Worm (Caenorhabditis elegans) whole organism, mixed stage, embryonic: ENCODE results near the gene lips-12.

Source experiments
- ceh-83 ChIP-seq: fragments of 200-800 bp; sonication (Bioruptor generic); optimal IDR thresholded peaks from 2 replicates; lab custom pipeline; 2018; ENCODE audit warnings: mild to moderate bottlenecking, missing genetic modification characterization, missing compliant biosample characterization
- ces-1 ChIP-seq: fragments of 150-350 bp; optimal IDR thresholded peaks from 2 replicates; lab custom pipeline; 2014; ENCODE audit warnings: missing biosample characterization, missing genetic modification reagents, missing genetic modification characterization
- elt-1 ChIP-seq: sonication (generic microtip); optimal IDR thresholded peaks from 2 replicates; lab custom pipeline; 2017; ENCODE audit warnings: missing genetic modification characterization, mild to moderate bottlenecking, missing compliant biosample characterization, antibody characterized with exemption, moderate library complexity, borderline replicate concordance; ENCODE audit not compliant: insufficient read depth
- elt-3 ChIP-seq: fragments of 150-350 bp; optimal IDR thresholded peaks from 2 replicates; lab custom pipeline; 2014; ENCODE audit warnings: missing biosample characterization, missing genetic modification characterization
- flh-1 ChIP-seq: fragments of 200-800 bp; sonication (Bioruptor generic); optimal IDR thresholded peaks from 2 replicates; lab custom pipeline; 2018; ENCODE audit warnings: mild to moderate bottlenecking, missing genetic modification characterization, moderate library complexity, missing compliant biosample characterization
- lin-13 ChIP-seq: fragments of 150-350 bp; optimal IDR thresholded peaks from 2 replicates; lab custom pipeline; 2014; ENCODE audit warnings: missing biosample characterization, missing genetic modification characterization
- lin-32 ChIP-seq: fragments of 200-800 bp; sonication (Bioruptor generic); optimal IDR thresholded peaks from 2 replicates; lab custom pipeline; 2018; ENCODE audit warnings: mild to moderate bottlenecking, missing genetic modification characterization, missing compliant biosample characterization
- lsy-2 ChIP-seq: fragments of 150-350 bp; optimal IDR thresholded peaks from 2 replicates; lab custom pipeline; 2014; ENCODE audit warnings: missing biosample characterization, missing genetic modification characterization
- nhr-2 ChIP-seq: fragments of 150-350 bp; optimal IDR thresholded peaks from 2 replicates; lab custom pipeline; 2014; ENCODE audit warnings: missing biosample characterization, missing genetic modification characterization
- nhr-237 ChIP-seq: fragments of 150-350 bp; optimal IDR thresholded peaks from 2 replicates; lab custom pipeline; 2014; ENCODE audit warnings: missing biosample characterization, missing genetic modification characterization
- nhr-28 ChIP-seq: fragments of 150-350 bp; optimal IDR thresholded peaks from 2 replicates; lab custom pipeline; 2014; ENCODE audit warnings: missing biosample characterization, missing genetic modification characterization
- snpc-4 ChIP-seq: fragments of 150-350 bp; optimal IDR thresholded peaks from 2 replicates; lab custom pipeline; 2014; ENCODE audit warnings: missing biosample characterization, missing genetic modification characterization
- sptf-1 ChIP-seq: sonication (generic microtip); optimal IDR thresholded peaks from 2 replicates; lab custom pipeline; 2017; ENCODE audit warnings: mild to moderate bottlenecking, missing genetic modification characterization, moderate library complexity, missing compliant biosample characterization
- unc-39 ChIP-seq: fragments of 150-350 bp; optimal IDR thresholded peaks from 2 replicates; lab custom pipeline; 2014; ENCODE audit warnings: missing biosample characterization, missing genetic modification characterization

- TF ChIP-seq flh-1 (GFP tag; lab: Kevin White, UChicago) (no peak), snpc-4 (tag; lab: Kevin White, UChicago) (no peak), elt-1 (tag; lab: Kevin White, UChicago) (no peak), ceh-83 (GFP tag; lab: Kevin White, UChicago) (no peak), nhr-237 (no peak), lsy-2 (tag; lab: Kevin White, UChicago) (no peak), lin-13 (tag; lab: Kevin White, UChicago) (no peak), elt-3 (no peak), unc-39 (tag; lab: Kevin White, UChicago) (no peak), sptf-1 (tag; lab: Kevin White, UChicago) (no peak), lin-32 (no peak), nhr-2 (no peak), ces-1 (GFP tag; lab: Kevin White, UChicago) (no peak), nhr-28 (tag; lab: Kevin White, UChicago) (no peak)
These were observed 3.1 kb downstream of the lips-12 start, which contains the start of gene lips-11 for ce11 chrII:1110901-1111300.
